Worm (Caenorhabditis elegans) whole organism, L1 larva: ENCODE data around the gene W06B4.1.

Source experiments
- C04F5.9 ChIP-seq: sonication (generic microtip); optimal IDR thresholded peaks from 2 replicates; lab custom pipeline; 2016; ENCODE audit warnings: missing genetic modification characterization, missing compliant biosample characterization
- ama-1 ChIP-seq: fragments of 150-350 bp; optimal IDR thresholded peaks from 2 replicates; lab custom pipeline; 2014
- ceh-63 ChIP-seq: fragments of 200-800 bp; sonication (Bioruptor generic); optimal IDR thresholded peaks from 2 replicates; lab custom pipeline; 2018; ENCODE audit warnings: mild to moderate bottlenecking, missing genetic modification characterization, missing compliant biosample characterization
- efl-3 ChIP-seq: fragments of 200-800 bp; sonication (Bioruptor generic); optimal IDR thresholded peaks from 2 replicates; lab custom pipeline; 2018; ENCODE audit warnings: mild to moderate bottlenecking, missing genetic modification characterization, missing compliant biosample characterization
- hlh-4 ChIP-seq: sonication (generic microtip); optimal IDR thresholded peaks from 2 replicates; lab custom pipeline; 2016; ENCODE audit warnings: mild to moderate bottlenecking, missing genetic modification characterization, missing compliant biosample characterization
- lin-14 ChIP-seq: fragments of 200-800 bp; sonication (Bioruptor generic); optimal IDR thresholded peaks from 2 replicates; lab custom pipeline; 2018; ENCODE audit warnings: mild to moderate bottlenecking, missing genetic modification characterization, moderate library complexity, missing compliant biosample characterization
- lsy-2 ChIP-seq, 2 experiments: fragments of 150-350 bp; optimal IDR thresholded peaks; 2 replicates each; lab custom pipeline; 2014; ENCODE audit warnings: missing biosample characterization in 2 of 2, missing genetic modification characterization in 2 of 2
- mef-2 ChIP-seq: fragments of 150-350 bp; optimal IDR thresholded peaks from 2 replicates; lab custom pipeline; 2014; ENCODE audit warnings: missing biosample characterization, missing genetic modification characterization
- nhr-19 ChIP-seq: fragments of 200-800 bp; sonication (Bioruptor generic); conservative IDR thresholded peaks from 2 replicates; pipeline ENCODE4 v1.3.6; 2022; ENCODE audit warnings: missing genetic modification characterization, missing compliant biosample characterization
- nhr-20 ChIP-seq: sonication (generic microtip); optimal IDR thresholded peaks from 2 replicates; lab custom pipeline; 2016; ENCODE audit warnings: mild to moderate bottlenecking, missing genetic modification characterization, missing compliant biosample characterization
- nhr-71 ChIP-seq: sonication (generic microtip); optimal IDR thresholded peaks from 2 replicates; lab custom pipeline; 2016; ENCODE audit warnings: mild to moderate bottlenecking, missing genetic modification characterization, moderate library complexity, missing compliant biosample characterization
- nhr-76 ChIP-seq: sonication (generic microtip); optimal IDR thresholded peaks from 2 replicates; lab custom pipeline; 2017; ENCODE audit warnings: missing biosample characterization, missing genetic modification characterization
- pax-3 ChIP-seq: fragments of 200-800 bp; sonication (Bioruptor generic); optimal IDR thresholded peaks from 2 replicates; lab custom pipeline; 2018; ENCODE audit warnings: mild to moderate bottlenecking, missing genetic modification characterization, moderate library complexity, missing compliant biosample characterization
- rnt-1 ChIP-seq: sonication (generic microtip); optimal IDR thresholded peaks from 2 replicates; lab custom pipeline; 2016; ENCODE audit warnings: mild to moderate bottlenecking, missing genetic modification characterization, moderate library complexity, missing compliant biosample characterization
- skn-1 ChIP-seq: fragments of 150-350 bp; optimal IDR thresholded peaks from 2 replicates; lab custom pipeline; 2014; ENCODE audit warnings: missing biosample characterization, missing genetic modification characterization
- tlp-1 ChIP-seq: fragments of 150-350 bp; optimal IDR thresholded peaks from 2 replicates; lab custom pipeline; 2014; ENCODE audit warnings: missing biosample characterization, missing genetic modification characterization
- unc-130 ChIP-seq: fragments of 150-350 bp; optimal IDR thresholded peaks from 2 replicates; lab custom pipeline; 2017; ENCODE audit warnings: missing biosample characterization, missing genetic modification characterization, inconsistent platforms
- ztf-4 ChIP-seq: fragments of 150-350 bp; optimal IDR thresholded peaks from 2 replicates; lab custom pipeline; 2014; ENCODE audit warnings: missing biosample characterization, missing genetic modification characterization

W06B4.1 gene

ce11 chrII:4519976-4520594, 48.7 kb downstream of the W06B4.1 start:
- TF ChIP-seq rnt-1 = peak; percentile 70
- peak in 1 of 2 experiments; percentile 25 for TF ChIP-seq lsy-2 (tag; optimal IDR thresholded peaks at IDR 0.05; lab: Kevin White, UChicago)
- no peak for TF ChIP-seq efl-3 (GFP tag; lab: Kevin White, UChicago)
- no peak for TF ChIP-seq ceh-63
- TF ChIP-seq C04F5.9 (tag; lab: Kevin White, UChicago) = no peak
- TF ChIP-seq tlp-1 (tag; lab: Kevin White, UChicago) = no peak
- TF ChIP-seq unc-130 (tag; lab: Kevin White, UChicago) = peak; percentile 16
- TF ChIP-seq lin-14 (GFP tag; lab: Kevin White, UChicago) = peak; percentile 77
- TF ChIP-seq mef-2 (tag; lab: Kevin White, UChicago) = no peak
- TF ChIP-seq pax-3 (tag; lab: Kevin White, UChicago) = no peak
- 0 out of 2 replicates have a peak, but pooled peaks have one; percentile 23 for TF ChIP-seq nhr-19 (GFP tag; lab: Robert Waterston, UW)
- TF ChIP-seq nhr-20 (tag; lab: Kevin White, UChicago) = peak; percentile 14
- TF ChIP-seq hlh-4 (tag; lab: Kevin White, UChicago) = no peak
- TF ChIP-seq ama-1 = no peak
- TF ChIP-seq skn-1 (tag; lab: Kevin White, UChicago) = no peak
- peak; percentile 53 for TF ChIP-seq nhr-71 (tag; lab: Kevin White, UChicago)
- TF ChIP-seq nhr-76 (tag; lab: Kevin White, UChicago) = no peak
- no peak for TF ChIP-seq ztf-4
